Worm (Caenorhabditis elegans) whole organism, young adult: ENCODE results near the gene R04B3.2.

Experiments
- F22D6.2 ChIP-seq: sonication (generic microtip); optimal IDR thresholded peaks from 2 replicates; lab custom pipeline; 2016; ENCODE audit warnings: mild to moderate bottlenecking, missing genetic modification characterization, missing compliant biosample characterization
- F52B5.7 ChIP-seq: sonication (generic microtip); optimal IDR thresholded peaks from 2 replicates; lab custom pipeline; 2016; ENCODE audit warnings: mild to moderate bottlenecking, missing genetic modification characterization, missing compliant biosample characterization
- K11D2.4 ChIP-seq: fragments of 200-800 bp; sonication (Bioruptor generic); IDR thresholded peaks from 2 replicates; pipeline ENCODE4 v1.3.6; 2022; ENCODE audit warnings: missing genetic modification reagents, missing genetic modification characterization, missing compliant biosample characterization
- T07F8.4 ChIP-seq: sonication (generic microtip); optimal IDR thresholded peaks from 2 replicates; lab custom pipeline; 2016; ENCODE audit warnings: mild to moderate bottlenecking, missing genetic modification characterization, moderate library complexity, missing compliant biosample characterization
- Y53F4B.3 ChIP-seq: fragments of 200-800 bp; sonication (Bioruptor generic); IDR thresholded peaks from 2 replicates; pipeline ENCODE4 v1.3.6; 2022; ENCODE audit warnings: missing genetic modification reagents, missing genetic modification characterization, missing compliant biosample characterization
- akir-1 ChIP-seq: fragments of 200-800 bp; sonication (Bioruptor generic); optimal IDR thresholded peaks from 2 replicates; lab custom pipeline; 2018; ENCODE audit warnings: mild to moderate bottlenecking, missing genetic modification characterization, moderate library complexity, missing compliant biosample characterization
- bed-1 ChIP-seq: fragments of 200-800 bp; sonication (Bioruptor generic); IDR thresholded peaks from 2 replicates; pipeline ENCODE4 v1.3.6; 2022; ENCODE audit warnings: missing genetic modification reagents, missing genetic modification characterization, missing compliant biosample characterization
- cebp-1 ChIP-seq, 2 experiments: fragments of 200-800 bp in 1 of 2; sonication (Bioruptor generic) in 1 of 2; sonication (generic microtip) in 1 of 2; IDR thresholded peaks in 1 of 2; optimal IDR thresholded peaks in 1 of 2; 2 replicates each; pipeline versions ENCODE4 v1.3.6 to Lab custom; 2017 to 2022; ENCODE audit warnings: missing compliant biosample characterization in 2 of 2, missing genetic modification characterization in 2 of 2, mild to moderate bottlenecking in 1 of 2, missing genetic modification reagents in 1 of 2, moderate library complexity in 1 of 2
- cebp-2 ChIP-seq: fragments of 200-800 bp; sonication (Bioruptor generic); IDR thresholded peaks from 2 replicates; pipeline ENCODE4 v1.3.6; 2022; ENCODE audit warnings: missing genetic modification characterization, missing compliant biosample characterization
- ceh-40 ChIP-seq: fragments of 200-800 bp; sonication (Bioruptor generic); IDR thresholded peaks from 2 replicates; pipeline ENCODE4 v1.3.6; 2022; ENCODE audit warnings: missing genetic modification characterization, missing compliant biosample characterization
- gei-17 ChIP-seq: fragments of 200-800 bp; sonication (Bioruptor generic); optimal IDR thresholded peaks from 2 replicates; lab custom pipeline; 2018; ENCODE audit warnings: mild to moderate bottlenecking, missing genetic modification characterization, missing compliant biosample characterization
- hlh-12 ChIP-seq: sonication (generic microtip); optimal IDR thresholded peaks from 2 replicates; lab custom pipeline; 2016; ENCODE audit warnings: missing genetic modification characterization, missing compliant biosample characterization
- hlh-26 ChIP-seq: fragments of 200-800 bp; sonication (Bioruptor generic); conservative IDR thresholded peaks from 2 replicates; pipeline ENCODE4 v1.3.6; 2022; ENCODE audit warnings: missing genetic modification reagents, missing genetic modification characterization, missing compliant biosample characterization
- hmg-20 ChIP-seq: fragments of 200-800 bp; sonication (Bioruptor generic); IDR thresholded peaks from 2 replicates; pipeline ENCODE4 v1.3.6; 2022; ENCODE audit warnings: missing genetic modification reagents, missing genetic modification characterization, missing compliant biosample characterization
- lag-1 ChIP-seq: fragments of 200-800 bp; sonication (Bioruptor generic); IDR thresholded peaks from 2 replicates; pipeline ENCODE4 v1.3.6; 2022; ENCODE audit warnings: missing genetic modification reagents, missing genetic modification characterization, missing compliant biosample characterization
- lin-54 ChIP-seq: fragments of 200-800 bp; sonication (Bioruptor generic); optimal IDR thresholded peaks from 2 replicates; lab custom pipeline; 2018; ENCODE audit warnings: mild to moderate bottlenecking, missing genetic modification characterization, missing compliant biosample characterization
- lsy-27 ChIP-seq: sonication (generic microtip); optimal IDR thresholded peaks from 2 replicates; lab custom pipeline; 2017; ENCODE audit warnings: missing genetic modification characterization, mild to moderate bottlenecking, missing compliant biosample characterization, antibody characterized with exemption, missing genotype, borderline replicate concordance; ENCODE audit not compliant: insufficient read depth
- nfyb-1 ChIP-seq: fragments of 200-800 bp; sonication (Bioruptor generic); IDR thresholded peaks from 2 replicates; pipeline ENCODE4 v1.3.6; 2022; ENCODE audit warnings: missing genetic modification reagents, missing genetic modification characterization, missing compliant biosample characterization
- nhr-179 ChIP-seq: sonication (generic microtip); optimal IDR thresholded peaks from 2 replicates; lab custom pipeline; 2016; ENCODE audit warnings: mild to moderate bottlenecking, missing genetic modification characterization, missing compliant biosample characterization
- nhr-80 ChIP-seq: sonication (generic microtip); optimal IDR thresholded peaks from 2 replicates; lab custom pipeline; 2016; ENCODE audit warnings: missing genetic modification characterization, missing compliant biosample characterization
- pbrm-1 ChIP-seq: fragments of 200-800 bp; sonication (Bioruptor generic); IDR thresholded peaks from 2 replicates; pipeline ENCODE4 v1.3.6; 2022; ENCODE audit warnings: missing genetic modification reagents, missing genetic modification characterization, missing compliant biosample characterization
- pha-4 ChIP-seq: fragments of 150-350 bp; sonication (generic microtip); optimal IDR thresholded peaks from 2 replicates; lab custom pipeline; 2014; ENCODE audit warnings: missing biosample characterization, missing genetic modification reagents, missing genetic modification characterization
- repo-1 ChIP-seq: sonication (generic microtip); optimal IDR thresholded peaks from 2 replicates; lab custom pipeline; 2017; ENCODE audit warnings: mild to moderate bottlenecking, missing genetic modification characterization, missing compliant biosample characterization
- sdz-38 ChIP-seq: sonication (generic microtip); optimal IDR thresholded peaks from 2 replicates; lab custom pipeline; 2016; ENCODE audit warnings: missing genotype, missing genetic modification characterization, missing compliant biosample characterization
- snpc-1.1 ChIP-seq: sonication (generic microtip); optimal IDR thresholded peaks from 2 replicates; lab custom pipeline; 2017; ENCODE audit warnings: missing genetic modification characterization, mild to moderate bottlenecking, missing compliant biosample characterization, antibody characterized with exemption, moderate library complexity, missing genotype, missing genetic modification reagents; ENCODE audit not compliant: insufficient read depth
- snpc-1.3 ChIP-seq: sonication (generic microtip); optimal IDR thresholded peaks from 2 replicates; lab custom pipeline; 2017; ENCODE audit warnings: missing genetic modification characterization, mild to moderate bottlenecking, missing compliant biosample characterization, antibody characterized with exemption, moderate library complexity, missing genotype, missing genetic modification reagents; ENCODE audit not compliant: insufficient read depth
- snpc-3.4 ChIP-seq: sonication (generic microtip); optimal IDR thresholded peaks from 2 replicates; lab custom pipeline; 2017; ENCODE audit warnings: missing genetic modification characterization, mild to moderate bottlenecking, missing compliant biosample characterization, antibody characterized with exemption, moderate library complexity, missing genotype, missing genetic modification reagents
- snpc-4 ChIP-seq, 5 experiments: fragments of 150-350 bp in 1 of 5; sonication (generic microtip) in 4 of 5; optimal IDR thresholded peaks; 2 replicates each; lab custom pipeline; 2014 to 2018; ENCODE audit warnings: missing genetic modification characterization in 5 of 5, missing biosample characterization in 3 of 5, antibody characterized with exemption in 2 of 5, mild to moderate bottlenecking in 2 of 5, missing compliant biosample characterization in 2 of 5, missing genotype in 2 of 5, moderate library complexity in 2 of 5, missing genetic modification reagents in 1 of 5
- tbp1 ChIP-seq: fragments of 200-800 bp; sonication (Bioruptor generic); optimal IDR thresholded peaks from 2 replicates; lab custom pipeline; 2018; ENCODE audit warnings: mild to moderate bottlenecking, missing genetic modification characterization, missing compliant biosample characterization
- tbx-9 ChIP-seq: sonication (generic microtip); optimal IDR thresholded peaks from 2 replicates; lab custom pipeline; 2016; ENCODE audit warnings: borderline replicate concordance, missing genetic modification characterization, inconsistent platforms, missing compliant biosample characterization
- zfh-2 ChIP-seq: fragments of 200-800 bp; sonication (Bioruptor generic); conservative IDR thresholded peaks from 2 replicates; pipeline ENCODE4 v1.3.6; 2022; ENCODE audit warnings: missing genetic modification reagents, missing genetic modification characterization, missing compliant biosample characterization
- ztf-22 ChIP-seq: fragments of 200-800 bp; sonication (Bioruptor generic); optimal IDR thresholded peaks from 2 replicates; lab custom pipeline; 2018; ENCODE audit warnings: mild to moderate bottlenecking, missing genetic modification characterization, moderate library complexity, missing compliant biosample characterization
- ztf-6 ChIP-seq: fragments of 200-800 bp; sonication (Bioruptor generic); IDR thresholded peaks from 2 replicates; pipeline ENCODE4 v1.3.6; 2022; ENCODE audit warnings: missing genetic modification reagents, missing genetic modification characterization, missing compliant biosample characterization

R04B3.2 gene

ce11 chrX:2494296-2494695 is 20.8 kb upstream of the R04B3.2 start:
- TF ChIP-seq pbrm-1 (GFP tag; lab: Robert Waterston, UW) (no peak), pha-4 (no peak), hlh-12 (no peak), tbp1 (GFP tag; lab: Kevin White, UChicago) (no peak), ztf-22 (GFP tag; lab: Kevin White, UChicago) (no peak), sdz-38 (tag; lab: Kevin White, UChicago) (no peak), snpc-3.4 (tag; lab: Kevin White, UChicago) (no peak), F52B5.7 (tag; lab: Kevin White, UChicago) (no peak), lag-1 (GFP tag; lab: Robert Waterston, UW) (no peak), lin-54 (no peak), nfyb-1 (no peak), hmg-20 (no peak), ceh-40 (no peak), T07F8.4 (tag; lab: Kevin White, UChicago) (no peak)
- TF ChIP-seq, all 124 proteins: peak for 0

ce11 chrX:2493586-2494175 is 20.2 kb upstream of the R04B3.2 start:
- TF ChIP-seq snpc-1.1 (tag; lab: Kevin White, UChicago) (peak; percentile 10), cebp-2 (GFP tag; lab: Robert Waterston, UW) (0 out of 2 replicates have a peak, but pooled peaks have one; percentile 67), cebp-1 (GFP tag; IDR thresholded peaks at IDR 0.05; lab: Robert Waterston, UW) (0 out of 2 replicates have a peak, but pooled peaks have one; percentile 32), cebp-1 (tag; optimal IDR thresholded peaks at IDR 0.05; lab: Kevin White, UChicago) (peak; percentile 86), tbx-9 (tag; lab: Kevin White, UChicago) (no peak), snpc-4 (GFP tag; optimal IDR thresholded peaks at IDR 0.05; lab: Kevin White, UChicago) (no peak), snpc-4 (tag; optimal IDR thresholded peaks at IDR 0.05; lab: Kevin White, UChicago) (peak in 2 of 4 experiments; percentile 58 to 72), zfh-2 (peak; percentile 64)

ce11 chrX:2488526-2489098 is 15.1 kb upstream of the R04B3.2 start, which contains the start of gene hid-1:
Gene hid-1 (plus strand): TSS chrX:2489048.
- TF ChIP-seq F22D6.2 (tag; lab: Kevin White, UChicago) (no peak), gei-17 (no peak), Y53F4B.3 (no peak), T07F8.4 (tag; lab: Kevin White, UChicago) (no peak), nhr-179 (tag; lab: Kevin White, UChicago) (no peak), tbx-9 (tag; lab: Kevin White, UChicago) (no peak), nhr-80 (tag; lab: Kevin White, UChicago) (peak; percentile 12), bed-1 (GFP tag; lab: Robert Waterston, UW) (no peak)

- TF ChIP-seq lsy-27 (tag; lab: Kevin White, UChicago) (no peak), snpc-1.3 (tag; lab: Kevin White, UChicago) (no peak), akir-1 (GFP tag; lab: Kevin White, UChicago) (no peak), K11D2.4 (GFP tag; lab: Robert Waterston, UW) (no peak), repo-1 (no peak), tbx-9 (tag; lab: Kevin White, UChicago) (no peak), ztf-6 (GFP tag; lab: Robert Waterston, UW) (no peak), hlh-26 (GFP tag; lab: Robert Waterston, UW) (no peak), ceh-40 (no peak)
These were observed 9.6 kb upstream of the R04B3.2 start, which contains the start of gene K02E10.4 for ce11 chrX:2483078-2483477. Gene K02E10.4 (plus strand): TSS chrX:2483263.
